Fruit fly (Drosophila melanogaster): Measurements from ENCODE around the gene MFS10.

MFS10 gene

dm6 chrX:13094085-13094764 is 34.6 kb upstream of the MFS10 start, which contains the start of gene CG2200 (continued):
- TF ChIP-seq chm (GFP tag; IDR thresholded peaks at IDR 0.05) (no peak), bsh (GFP tag; optimal IDR thresholded peaks at IDR 0.05) (peak in 1 of 2 experiments; percentile 19), CG10462 (GFP tag; optimal IDR thresholded peaks at IDR 0.05) (no peak), al (GFP tag; IDR thresholded peaks at IDR 0.05) (no peak), Abd-B (GFP tag; optimal IDR thresholded peaks at IDR 0.05) (peak; percentile 44), CG3163 (GFP tag; optimal IDR thresholded peaks at IDR 0.05) (no peak), zfh1 (GFP tag; IDR thresholded peaks at IDR 0.05) (peak; percentile 52; the same call in 2 of the 3 replicates), toy (GFP tag; IDR thresholded peaks at IDR 0.05) (no peak), CG13296 (GFP tag; optimal IDR thresholded peaks at IDR 0.05) (no peak), CG15514 (GFP tag; optimal IDR thresholded peaks at IDR 0.05) (peak; percentile 82), Eip74EF (GFP tag; optimal IDR thresholded peaks at IDR 0.05) (no peak), z (GFP tag; IDR thresholded peaks at IDR 0.05) (no peak), CG13775 (GFP tag; optimal IDR thresholded peaks at IDR 0.05) (peak; percentile 23), CG10209 (GFP tag; optimal IDR thresholded peaks at IDR 0.05) (no peak), Dfd (GFP tag; optimal IDR thresholded peaks at IDR 0.05) (no peak), psq (GFP tag; optimal IDR thresholded peaks at IDR 0.05) (no peak), lab (GFP tag; optimal IDR thresholded peaks at IDR 0.05) (peak; percentile 68), CG31441 (GFP tag; IDR thresholded peaks at IDR 0.05) (no peak), Ravus (GFP tag; IDR thresholded peaks at IDR 0.05) (no peak), CG12236 (GFP tag; optimal IDR thresholded peaks at IDR 0.05) (no peak), mam (GFP tag; optimal IDR thresholded peaks at IDR 0.05) (peak; percentile 34), CG10147 (GFP tag; optimal IDR thresholded peaks at IDR 0.05) (no peak), Ets97D (GFP tag; optimal IDR thresholded peaks at IDR 0.05) (peak; percentile 35), E2f2 (GFP tag; IDR thresholded peaks at IDR 0.05) (peak; percentile 73), CG3065 (GFP tag; optimal IDR thresholded peaks at IDR 0.05) (no peak), CG3407 (GFP tag; optimal IDR thresholded peaks at IDR 0.05) (no peak), ERR (GFP tag; optimal IDR thresholded peaks at IDR 0.05) (no peak), lbe (GFP tag; optimal IDR thresholded peaks at IDR 0.05) (peak; percentile 71), mld (GFP tag; IDR thresholded peaks at IDR 0.05; ENCODE audit: partially characterized antibody) (peak; percentile 69; the same call in 2 of the 3 replicates), CG15011 (GFP tag; optimal IDR thresholded peaks at IDR 0.05) (no peak), gcm2 (GFP tag; optimal IDR thresholded peaks at IDR 0.05) (no peak), fd96Cb (tag; optimal IDR thresholded peaks at IDR 0.05) (peak; percentile 5), unc-4 (GFP tag; IDR thresholded peaks at IDR 0.05; ENCODE audit: partially characterized antibody) (peak; percentile 73), bab2 (GFP tag; optimal IDR thresholded peaks at IDR 0.05) (peak; percentile 29), croc (GFP tag; conservative IDR thresholded peaks at IDR 0.05) (no peak), sens-2 (GFP tag; IDR thresholded peaks at IDR 0.05) (no peak), Max (GFP tag; optimal IDR thresholded peaks at IDR 0.05) (peak; percentile 2), danr (GFP tag; IDR thresholded peaks at IDR 0.05) (no peak), gt (GFP tag; IDR thresholded peaks at IDR 0.05) (no peak), pfk (GFP tag; optimal IDR thresholded peaks at IDR 0.05) (no peak), CG16815 (GFP tag; optimal IDR thresholded peaks at IDR 0.05) (no peak), D19B (GFP tag; optimal IDR thresholded peaks at IDR 0.05) (no peak), ewg (GFP tag; optimal IDR thresholded peaks at IDR 0.05) (no peak), MBD-R2 (GFP tag; IDR thresholded peaks at IDR 0.05) (peak; percentile 74), vfl (GFP tag; optimal IDR thresholded peaks at IDR 0.05) (no peak), Bgb (GFP tag; IDR thresholded peaks at IDR 0.05; ENCODE audit: partially characterized antibody) (peak; percentile 83), CG6254 (GFP tag; optimal IDR thresholded peaks at IDR 0.05) (no peak), CTCF (GFP tag; optimal IDR thresholded peaks at IDR 0.05) (no peak), CG1792 (GFP tag; optimal IDR thresholded peaks at IDR 0.05) (no peak), Ssrp (tag; optimal IDR thresholded peaks at IDR 0.05) (no peak), Oaz (GFP tag; IDR thresholded peaks at IDR 0.05) (no peak)

Measured in whole organism, embryonic.